Worm (Caenorhabditis elegans) whole organism, L3 larva: ENCODE data around the gene cpr-5.

Source experiments
- ama-1 ChIP-seq: fragments of 150-350 bp; optimal IDR thresholded peaks from 2 replicates; lab custom pipeline; 2018
- egl-27 ChIP-seq: sonication (generic microtip); optimal IDR thresholded peaks from 4 replicates; lab custom pipeline; 2017; ENCODE audit warnings: missing biosample characterization, missing genetic modification reagents, missing genetic modification characterization
- elt-3 ChIP-seq, 3 experiments: fragments of 150-350 bp in 1 of 3; sonication (generic microtip) in 2 of 3; optimal IDR thresholded peaks; 2 replicates in 2 of 3; 4 replicates in 1 of 3; lab custom pipeline; 2014 to 2017; ENCODE audit warnings: missing biosample characterization in 3 of 3, missing genetic modification characterization in 3 of 3
- jun-1 ChIP-seq: fragments of 150-350 bp; optimal IDR thresholded peaks from 2 replicates; lab custom pipeline; 2014; ENCODE audit warnings: missing biosample characterization, missing genetic modification reagents, missing genetic modification characterization
- mml-1 ChIP-seq: fragments of 150-350 bp; sonication (generic microtip); optimal IDR thresholded peaks from 3 replicates; lab custom pipeline; 2014; ENCODE audit warnings: missing biosample characterization, missing genetic modification characterization
- nhr-11 ChIP-seq: fragments of 150-350 bp; optimal IDR thresholded peaks from 2 replicates; lab custom pipeline; 2014; ENCODE audit warnings: missing biosample characterization, missing genetic modification characterization
- nhr-76 ChIP-seq: fragments of 150-350 bp; sonication (generic microtip); optimal IDR thresholded peaks from 5 replicates; lab custom pipeline; 2014; ENCODE audit warnings: missing biosample characterization, missing genetic modification characterization
- ztf-11 ChIP-seq: fragments of 150-350 bp; optimal IDR thresholded peaks from 2 replicates; lab custom pipeline; 2014; ENCODE audit warnings: missing biosample characterization, missing genetic modification characterization

DNA sequence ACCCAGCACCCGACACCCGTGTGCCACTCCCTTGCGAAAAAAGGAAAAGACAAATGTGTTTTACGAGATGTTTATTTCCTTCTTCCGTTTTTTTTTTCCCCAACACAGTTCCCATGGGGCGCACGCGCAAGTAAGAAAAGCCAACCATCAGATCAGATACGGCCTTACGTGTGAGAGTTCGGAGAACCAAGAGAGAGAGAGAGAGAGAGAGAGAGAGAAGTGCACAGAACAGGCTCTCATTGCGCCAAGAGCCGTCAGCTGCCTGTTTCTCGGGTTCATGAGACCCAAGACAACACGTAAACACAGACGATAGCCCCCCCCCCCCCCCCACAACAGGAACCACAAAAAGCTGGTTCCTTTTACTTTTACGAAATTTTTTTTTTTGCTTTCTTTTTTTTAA lies 18.0 kb upstream of the cpr-5 start:
- no peak for TF ChIP-seq ztf-11 (tag; lab: Kevin White, UChicago)
- TF ChIP-seq nhr-11 (tag; lab: Kevin White, UChicago): no peak
- no peak for TF ChIP-seq jun-1 (tag; lab: Kevin White, UChicago)
- TF ChIP-seq nhr-76 (tag; lab: Kevin White, UChicago): no peak
- no peak for TF ChIP-seq ama-1 (lab: Kevin White, UChicago)
- no peak for TF ChIP-seq elt-3 (tag; optimal IDR thresholded peaks at IDR 0.05; lab: Kevin White, UChicago)
- TF ChIP-seq mml-1 (tag; lab: Kevin White, UChicago): no peak
- TF ChIP-seq egl-27 (tag; lab: Kevin White, UChicago): no peak
